Worm (Caenorhabditis elegans) whole organism, young adult: ENCODE data around the gene igeg-1.
A peak's percentile ranks its signal among the peaks of the same experiment; 100 is the strongest.

ENCODE experiments used
- B0019.2 ChIP-seq: fragments of 200-800 bp; sonication (Bioruptor generic); conservative IDR thresholded peaks from 2 replicates; pipeline ENCODE4 v1.3.6; 2022; ENCODE audit warnings: missing genetic modification reagents, missing genetic modification characterization, missing compliant biosample characterization
- B0035.1 ChIP-seq: sonication (generic microtip); optimal IDR thresholded peaks from 2 replicates; lab custom pipeline; 2016; ENCODE audit warnings: missing genetic modification characterization, mild to moderate bottlenecking, missing compliant biosample characterization, missing genotype, missing genetic modification reagents
- B0336.3 ChIP-seq: fragments of 200-800 bp; sonication (Bioruptor generic); IDR thresholded peaks from 2 replicates; pipeline ENCODE4 v1.3.6; 2022; ENCODE audit warnings: missing genetic modification characterization, missing compliant biosample characterization
- F10E7.11 ChIP-seq: sonication (generic microtip); optimal IDR thresholded peaks from 2 replicates; lab custom pipeline; 2017; ENCODE audit warnings: mild to moderate bottlenecking, missing genetic modification characterization, moderate library complexity, missing compliant biosample characterization
- K11D2.4 ChIP-seq: fragments of 200-800 bp; sonication (Bioruptor generic); IDR thresholded peaks from 2 replicates; pipeline ENCODE4 v1.3.6; 2022; ENCODE audit warnings: missing genetic modification reagents, missing genetic modification characterization, missing compliant biosample characterization
- K12H6.12 ChIP-seq: fragments of 200-800 bp; sonication (Bioruptor generic); optimal IDR thresholded peaks from 2 replicates; lab custom pipeline; 2018; ENCODE audit warnings: mild to moderate bottlenecking, missing genetic modification characterization, missing compliant biosample characterization
- Y95B8A.8 ChIP-seq: fragments of 200-800 bp; sonication (Bioruptor generic); IDR thresholded peaks from 2 replicates; pipeline ENCODE4 v1.3.6; 2022; ENCODE audit warnings: missing genetic modification reagents, missing genetic modification characterization, missing compliant biosample characterization
- ama-1 ChIP-seq, 3 experiments: fragments of 150-350 bp in 1 of 3; sonication (generic microtip) in 2 of 3; optimal IDR thresholded peaks; 2 replicates each; lab custom pipeline; 2014 to 2018; ENCODE audit warnings: missing biosample characterization in 2 of 3, missing genetic modification characterization in 2 of 3, missing genetic modification reagents in 2 of 3
- atf-7 ChIP-seq: sonication (generic microtip); optimal IDR thresholded peaks from 2 replicates; lab custom pipeline; 2017; ENCODE audit warnings: mild to moderate bottlenecking, missing genetic modification characterization, missing compliant biosample characterization
- attf-5 ChIP-seq: fragments of 200-800 bp; sonication (Bioruptor generic); optimal IDR thresholded peaks from 2 replicates; lab custom pipeline; 2018; ENCODE audit warnings: mild to moderate bottlenecking, missing genetic modification characterization, missing compliant biosample characterization
- bed-2 ChIP-seq: fragments of 200-800 bp; sonication (Bioruptor generic); IDR thresholded peaks from 2 replicates; pipeline ENCODE4 v1.3.6; 2022; ENCODE audit warnings: missing genetic modification reagents, missing genetic modification characterization, missing compliant biosample characterization
- ceh-91 ChIP-seq: fragments of 200-800 bp; sonication (Bioruptor generic); IDR thresholded peaks from 2 replicates; pipeline ENCODE4 v1.3.6; 2022; ENCODE audit warnings: missing genetic modification reagents, missing genetic modification characterization, missing compliant biosample characterization
- dpff-1 ChIP-seq: sonication (generic microtip); optimal IDR thresholded peaks from 2 replicates; lab custom pipeline; 2017; ENCODE audit warnings: mild to moderate bottlenecking, missing genetic modification characterization, missing compliant biosample characterization
- egrh-3 ChIP-seq: fragments of 200-800 bp; sonication (Bioruptor generic); IDR thresholded peaks from 2 replicates; pipeline ENCODE4 v1.3.6; 2022; ENCODE audit warnings: missing genetic modification reagents, missing genetic modification characterization, missing compliant biosample characterization
- ets-4 ChIP-seq: fragments of 200-800 bp; sonication (Bioruptor generic); optimal IDR thresholded peaks from 2 replicates; lab custom pipeline; 2018; ENCODE audit warnings: mild to moderate bottlenecking, missing genetic modification characterization, missing compliant biosample characterization
- fkh-3 ChIP-seq: sonication (generic microtip); optimal IDR thresholded peaks from 2 replicates; lab custom pipeline; 2016; ENCODE audit warnings: mild to moderate bottlenecking, missing genetic modification characterization, missing compliant biosample characterization
- him-1 ChIP-seq: sonication (generic microtip); optimal IDR thresholded peaks from 2 replicates; lab custom pipeline; 2016; ENCODE audit warnings: missing genotype, missing genetic modification reagents, missing genetic modification characterization, missing compliant biosample characterization
- hlh-12 ChIP-seq: sonication (generic microtip); optimal IDR thresholded peaks from 2 replicates; lab custom pipeline; 2016; ENCODE audit warnings: missing genetic modification characterization, missing compliant biosample characterization
- hmg-20 ChIP-seq: fragments of 200-800 bp; sonication (Bioruptor generic); IDR thresholded peaks from 2 replicates; pipeline ENCODE4 v1.3.6; 2022; ENCODE audit warnings: missing genetic modification reagents, missing genetic modification characterization, missing compliant biosample characterization
- lin-35 ChIP-seq, 3 experiments: fragments of 150-350 bp in 2 of 3; sonication (generic microtip) in 1 of 3; optimal IDR thresholded peaks; 2 replicates each; lab custom pipeline; 2014 to 2018; ENCODE audit warnings: missing biosample characterization in 3 of 3, missing genetic modification characterization in 3 of 3, missing genetic modification reagents in 3 of 3
- madf-10 ChIP-seq: sonication (generic microtip); optimal IDR thresholded peaks from 2 replicates; lab custom pipeline; 2016; ENCODE audit warnings: mild to moderate bottlenecking, missing genetic modification characterization, missing compliant biosample characterization
- madf-3 ChIP-seq: fragments of 200-800 bp; sonication (Bioruptor generic); IDR thresholded peaks from 2 replicates; pipeline ENCODE4 v1.3.6; 2022; ENCODE audit warnings: missing genetic modification reagents, missing genetic modification characterization, missing compliant biosample characterization
- madf-6 ChIP-seq: fragments of 200-800 bp; sonication (Bioruptor generic); IDR thresholded peaks from 2 replicates; pipeline ENCODE4 v1.3.6; 2022; ENCODE audit warnings: missing genetic modification reagents, missing genetic modification characterization, missing compliant biosample characterization
- mes-4 ChIP-seq: sonication (generic microtip); optimal IDR thresholded peaks from 2 replicates; lab custom pipeline; 2016; ENCODE audit warnings: missing genotype, missing genetic modification characterization, missing compliant biosample characterization
- nhr-27 ChIP-seq: fragments of 200-800 bp; sonication (Bioruptor generic); optimal IDR thresholded peaks from 2 replicates; lab custom pipeline; 2018; ENCODE audit warnings: mild to moderate bottlenecking, missing genetic modification characterization, moderate library complexity, missing compliant biosample characterization
- rpc-1 ChIP-seq, 2 experiments: fragments of 150-350 bp in 1 of 2; sonication (generic microtip) in 1 of 2; optimal IDR thresholded peaks; 2 replicates each; lab custom pipeline; 2014 to 2018; ENCODE audit warnings: missing biosample characterization in 1 of 2, missing genetic modification characterization in 1 of 2, missing genetic modification reagents in 1 of 2, missing genotype in 1 of 2
- sdz-38 ChIP-seq: sonication (generic microtip); optimal IDR thresholded peaks from 2 replicates; lab custom pipeline; 2016; ENCODE audit warnings: missing genotype, missing genetic modification characterization, missing compliant biosample characterization
- somi-1 ChIP-seq: fragments of 200-800 bp; sonication (Bioruptor generic); optimal IDR thresholded peaks from 2 replicates; lab custom pipeline; 2018; ENCODE audit warnings: mild to moderate bottlenecking, missing genetic modification characterization, missing compliant biosample characterization
- tbx-9 ChIP-seq: sonication (generic microtip); optimal IDR thresholded peaks from 2 replicates; lab custom pipeline; 2016; ENCODE audit warnings: borderline replicate concordance, missing genetic modification characterization, inconsistent platforms, missing compliant biosample characterization
- unc-130 ChIP-seq: sonication (generic microtip); optimal IDR thresholded peaks from 2 replicates; lab custom pipeline; 2016; ENCODE audit warnings: missing genetic modification reagents, missing genetic modification characterization, missing compliant biosample characterization
- xnd-1 ChIP-seq: sonication (generic microtip); optimal IDR thresholded peaks from 2 replicates; lab custom pipeline; 2016; ENCODE audit warnings: missing genotype, missing genetic modification reagents, missing genetic modification characterization, missing compliant biosample characterization
- zfh-2 ChIP-seq: fragments of 200-800 bp; sonication (Bioruptor generic); conservative IDR thresholded peaks from 2 replicates; pipeline ENCODE4 v1.3.6; 2022; ENCODE audit warnings: missing genetic modification reagents, missing genetic modification characterization, missing compliant biosample characterization
- zim-3 ChIP-seq: sonication (generic microtip); optimal IDR thresholded peaks from 2 replicates; lab custom pipeline; 2017; ENCODE audit warnings: mild to moderate bottlenecking, missing genetic modification characterization, moderate library complexity, missing compliant biosample characterization
- ztf-22 ChIP-seq: fragments of 200-800 bp; sonication (Bioruptor generic); optimal IDR thresholded peaks from 2 replicates; lab custom pipeline; 2018; ENCODE audit warnings: mild to moderate bottlenecking, missing genetic modification characterization, moderate library complexity, missing compliant biosample characterization

igeg-1 gene

DNA sequence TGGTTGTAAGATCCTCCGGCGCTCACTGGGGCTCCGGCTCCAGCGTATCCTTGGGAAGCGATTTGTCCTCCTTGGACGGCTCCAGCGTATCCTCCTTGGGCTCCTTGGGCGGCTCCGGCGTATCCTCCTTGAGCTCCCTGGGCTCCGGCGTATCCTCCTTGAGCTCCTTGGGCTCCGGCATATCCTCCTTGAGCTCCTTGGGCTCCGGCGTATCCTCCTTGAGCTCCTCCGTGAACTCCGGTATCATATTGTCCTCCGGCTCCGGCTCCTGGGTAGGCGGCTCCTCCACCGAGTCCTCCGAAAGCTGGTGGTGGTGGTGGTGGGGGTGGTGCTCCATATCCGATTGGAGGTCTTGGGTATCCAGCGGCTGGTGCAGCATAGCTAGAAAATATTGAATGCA, 46.0 kb upstream of the igeg-1 start:
- no peak for TF ChIP-seq rpc-1 (optimal IDR thresholded peaks at IDR 0.05; lab: Kevin White, UChicago)
- no peak for TF ChIP-seq rpc-1 (tag; optimal IDR thresholded peaks at IDR 0.05; lab: Kevin White, UChicago)
- TF ChIP-seq mes-4 (tag; lab: Kevin White, UChicago) = no peak
- no peak for TF ChIP-seq fkh-3 (tag; lab: Kevin White, UChicago)
- TF ChIP-seq B0336.3 = no peak
- peak; percentile 79 for TF ChIP-seq egrh-3 (GFP tag; lab: Robert Waterston, UW)
- peak; percentile 45 for TF ChIP-seq zfh-2
- no peak for TF ChIP-seq zim-3 (tag; lab: Kevin White, UChicago)
- TF ChIP-seq somi-1 (GFP tag; lab: Kevin White, UChicago) = no peak

DNA sequence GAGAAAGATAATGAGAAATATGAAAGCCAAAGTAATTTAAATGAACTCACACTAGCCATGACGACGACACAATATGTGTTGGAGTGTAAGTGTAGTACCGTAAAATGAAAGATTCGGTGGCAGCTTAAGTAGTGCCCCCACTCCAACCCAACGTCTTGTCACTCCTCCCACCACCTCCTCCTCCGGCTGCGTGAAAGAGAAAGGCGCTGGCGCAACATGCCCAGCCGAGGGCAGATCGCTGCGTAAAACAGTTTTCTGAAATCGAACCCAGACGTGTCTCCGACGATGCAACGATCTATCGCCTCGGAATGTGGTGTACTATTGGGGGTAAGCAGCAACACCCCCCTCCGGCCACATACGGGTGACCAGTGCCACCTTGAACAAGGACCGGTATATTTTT, 45.4 kb upstream of the igeg-1 start, which contains the start of gene ZK180.5:
TSS of gene ZK180.5 (minus strand) at position 101 of the 400 bp plus-strand sequence.
- TF ChIP-seq ama-1 (optimal IDR thresholded peaks at IDR 0.05; lab: Kevin White, UChicago) = no peak
- TF ChIP-seq ama-1 (GFP tag; optimal IDR thresholded peaks at IDR 0.05; lab: Kevin White, UChicago) = no peak
- no peak for TF ChIP-seq madf-10
- no peak for TF ChIP-seq ztf-22
- TF ChIP-seq madf-3 (GFP tag; lab: Robert Waterston, UW) = 0 out of 2 replicates have a peak, but pooled peaks have one; percentile 42

DNA sequence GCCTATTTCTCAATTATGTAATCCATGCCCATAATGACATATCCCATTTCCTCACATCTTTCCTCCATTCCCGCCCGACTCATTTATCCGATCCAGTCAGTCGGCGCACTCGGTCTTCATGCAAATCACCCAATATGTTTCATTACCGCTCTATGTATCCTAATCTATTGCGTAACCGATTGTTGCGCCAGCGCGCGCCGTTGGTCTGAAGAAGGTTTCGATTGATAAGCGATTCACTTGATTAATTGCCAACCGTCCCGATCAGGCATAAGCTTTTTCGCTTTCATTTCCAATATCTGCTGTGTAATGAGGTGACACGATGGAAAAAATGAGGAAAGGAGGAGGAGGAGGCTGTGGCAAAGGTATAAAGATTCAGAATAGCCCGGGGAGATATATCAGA, 44.3 kb upstream of the igeg-1 start:
- no peak for TF ChIP-seq hmg-20 (GFP tag; lab: Robert Waterston, UW)
- no peak for TF ChIP-seq ceh-91 (GFP tag; lab: Robert Waterston, UW)
- TF ChIP-seq ama-1 (optimal IDR thresholded peaks at IDR 0.05; lab: Kevin White, UChicago) = no peak
- no peak for TF ChIP-seq ama-1 (GFP tag; optimal IDR thresholded peaks at IDR 0.05; lab: Kevin White, UChicago)
- no peak for TF ChIP-seq atf-7 (tag; lab: Kevin White, UChicago)
- no peak for TF ChIP-seq him-1 (tag; lab: Kevin White, UChicago)
- TF ChIP-seq ets-4 (GFP tag; lab: Kevin White, UChicago) = no peak
- TF ChIP-seq B0019.2 (GFP tag; lab: Robert Waterston, UW) = no peak

DNA sequence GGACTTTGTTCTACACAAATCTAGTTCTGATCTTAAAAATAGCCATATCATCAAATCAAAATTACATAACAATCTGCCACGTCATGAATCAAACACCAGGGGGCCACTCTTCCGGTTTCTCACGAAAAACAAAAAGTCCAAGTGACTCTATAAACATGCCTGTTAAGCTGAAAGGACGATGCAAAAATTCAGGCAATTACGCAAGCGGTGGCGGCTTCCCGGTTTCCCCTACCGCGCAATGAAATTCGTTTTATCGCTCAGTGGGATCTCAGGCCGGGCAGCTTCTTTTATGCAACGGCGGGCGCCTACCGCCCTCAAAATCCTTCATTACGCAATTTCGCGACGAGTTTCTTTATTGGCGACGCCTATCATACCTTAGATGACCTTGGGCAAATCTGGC, 42.7 kb upstream of the igeg-1 start:
- no peak for TF ChIP-seq K12H6.12 (tag; lab: Kevin White, UChicago)
- no peak for TF ChIP-seq madf-6 (GFP tag; lab: Robert Waterston, UW)
- TF ChIP-seq zfh-2 = 0 out of 2 replicates have a peak, but pooled peaks have one; percentile 20
- TF ChIP-seq, all 124 proteins: peak for 1

DNA sequence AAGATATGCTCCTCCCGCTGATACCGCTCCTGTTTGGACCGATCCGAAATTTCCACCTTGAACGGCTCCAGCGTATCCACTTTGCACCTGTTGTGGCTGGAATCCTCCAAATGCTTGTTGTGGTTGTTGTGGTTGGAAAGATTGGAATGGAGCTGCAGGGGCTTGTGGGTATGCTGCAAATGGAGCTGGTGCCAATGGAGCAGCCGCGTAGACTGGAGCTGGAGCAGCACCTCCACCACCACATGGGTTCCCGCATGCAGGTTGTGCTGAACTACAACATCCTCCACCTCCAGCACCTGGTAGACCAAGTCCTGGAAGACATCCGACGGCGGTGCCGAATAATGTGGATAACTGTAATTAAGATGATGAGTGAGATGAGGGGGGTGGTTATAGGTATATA, 39.0 kb upstream of the igeg-1 start:
- no peak for TF ChIP-seq tbx-9 (tag; lab: Kevin White, UChicago)
- no peak for TF ChIP-seq Y95B8A.8 (GFP tag; lab: Robert Waterston, UW)
- TF ChIP-seq B0035.1 = no peak
- TF ChIP-seq madf-3 (GFP tag; lab: Robert Waterston, UW) = no peak
- peak; percentile 54; the same call in 1 of the 2 replicates for TF ChIP-seq egrh-3 (GFP tag; lab: Robert Waterston, UW)
- no peak for TF ChIP-seq attf-5 (GFP tag; lab: Kevin White, UChicago)
- no peak for TF ChIP-seq unc-130 (GFP tag; lab: Kevin White, UChicago)
- TF ChIP-seq dpff-1 (tag; lab: Kevin White, UChicago) = no peak
- TF ChIP-seq zfh-2 = peak; percentile 73; the same call in 1 of the 2 replicates
- TF ChIP-seq, all 124 proteins: peak for 2

DNA sequence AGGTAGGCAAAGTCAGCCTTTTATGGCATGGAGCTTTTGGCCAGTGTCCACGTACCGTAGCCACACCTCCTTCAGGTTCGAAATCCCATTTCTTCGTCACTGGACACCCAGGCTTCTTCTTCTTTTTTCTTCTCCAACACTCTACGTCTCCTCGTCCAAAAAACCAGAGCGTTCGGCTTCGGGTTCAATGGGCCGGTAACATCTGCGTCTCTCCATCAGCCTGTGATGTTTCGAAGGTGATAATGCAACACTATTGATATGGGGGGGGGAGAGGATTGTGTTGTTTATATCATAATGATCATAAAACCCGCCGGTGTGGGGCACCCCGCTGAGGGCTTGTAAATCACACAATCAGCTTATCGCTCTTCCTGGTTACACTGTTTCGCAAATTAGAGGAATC, 37.5 kb upstream of the igeg-1 start, which contains the start of gene ZK180.6:
TSS of gene ZK180.6 (minus strand) at position 101 of the 400 bp plus-strand sequence.
- no peak for TF ChIP-seq hlh-12 (tag; lab: Kevin White, UChicago)

DNA sequence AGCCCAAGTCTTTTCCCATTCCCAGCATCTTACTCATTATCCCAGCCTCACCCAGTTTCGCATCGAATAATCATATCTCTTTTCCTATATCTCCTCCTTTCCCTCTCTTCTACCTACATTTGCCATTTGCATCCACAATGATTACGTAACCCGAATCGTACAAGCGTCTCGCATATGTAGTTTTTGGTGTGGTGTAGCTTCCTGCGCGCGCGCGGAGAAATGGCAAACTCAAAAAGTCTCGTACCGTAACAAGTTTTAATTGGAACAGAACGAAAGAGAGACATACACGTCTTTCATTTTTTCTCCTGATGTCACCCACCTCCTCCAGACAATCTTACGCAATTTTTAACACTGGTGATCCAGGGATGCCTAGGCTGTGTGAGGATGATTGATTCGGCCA, 36.4 kb upstream of the igeg-1 start:
- TF ChIP-seq nhr-27 (tag; lab: Kevin White, UChicago) (no peak), F10E7.11 (tag; lab: Kevin White, UChicago) (no peak), K11D2.4 (GFP tag; lab: Robert Waterston, UW) (no peak), sdz-38 (tag; lab: Kevin White, UChicago) (no peak), lin-35 (GFP tag; optimal IDR thresholded peaks at IDR 0.05; lab: Kevin White, UChicago) (no peak), xnd-1 (tag; lab: Kevin White, UChicago) (no peak), somi-1 (GFP tag; lab: Kevin White, UChicago) (no peak), bed-2 (GFP tag; lab: Robert Waterston, UW) (no peak)
